Fruit fly (Drosophila melanogaster) whole organism, pupa: ENCODE results near the gene RluA-1.

Source experiments
- CG10348 ChIP-seq: fragments of 200-800 bp; sonication (Bioruptor generic); IDR thresholded peaks from 2 replicates; pipeline ENCODE4 v1.3.6; 2022; ENCODE audit warnings: missing biosample characterization, missing genetic modification characterization
- CG12605 ChIP-seq: fragments of 200-800 bp; sonication (Bioruptor generic); IDR thresholded peaks from 2 replicates; pipeline ENCODE4 v1.3.6; 2022; ENCODE audit warnings: missing biosample characterization, missing genetic modification characterization
- CG13204 ChIP-seq: fragments of 200-800 bp; sonication (Bioruptor generic); optimal IDR thresholded peaks from 2 replicates; lab custom pipeline; 2018; ENCODE audit warnings: missing biosample characterization, mild to moderate bottlenecking, missing genetic modification characterization, moderate library complexity
- CG14655 ChIP-seq: fragments of 200-800 bp; sonication (Bioruptor generic); optimal IDR thresholded peaks from 3 replicates; lab custom pipeline; 2017; ENCODE audit warnings: mild to moderate bottlenecking, missing biosample characterization, missing genetic modification reagents, missing genetic modification characterization
- CG15710 ChIP-seq: fragments of 200-800 bp; sonication (Bioruptor generic); optimal IDR thresholded peaks from 2 replicates; lab custom pipeline; 2018; ENCODE audit warnings: missing biosample characterization, mild to moderate bottlenecking, missing genetic modification characterization, moderate library complexity
- CG17806 ChIP-seq: fragments of 200-800 bp; sonication (Bioruptor generic); optimal IDR thresholded peaks from 2 replicates; lab custom pipeline; 2018; ENCODE audit warnings: missing biosample characterization, mild to moderate bottlenecking, missing genetic modification characterization, moderate library complexity
- CG32121 ChIP-seq: fragments of 200-800 bp; sonication (Bioruptor generic); IDR thresholded peaks from 2 replicates; pipeline ENCODE4 v1.3.6; 2022; ENCODE audit warnings: missing biosample characterization, missing genetic modification characterization
- CG34367 ChIP-seq: fragments of 200-800 bp; sonication (Bioruptor generic); optimal IDR thresholded peaks from 2 replicates; lab custom pipeline; 2018; ENCODE audit warnings: missing biosample characterization, mild to moderate bottlenecking, missing genetic modification characterization
- CG4496 ChIP-seq: fragments of 200-800 bp; sonication (Bioruptor generic); IDR thresholded peaks from 3 replicates; pipeline ENCODE4 v1.3.6; 2022; ENCODE audit warnings: missing biosample characterization, missing genetic modification characterization
- CG8159 ChIP-seq: fragments of 200-800 bp; sonication (Bioruptor generic); optimal IDR thresholded peaks from 3 replicates; lab custom pipeline; 2018; ENCODE audit warnings: missing biosample characterization, mild to moderate bottlenecking, missing genetic modification characterization, moderate library complexity
- CG8301 ChIP-seq: fragments of 200-800 bp; sonication (Bioruptor generic); optimal IDR thresholded peaks from 2 replicates; lab custom pipeline; 2018; ENCODE audit warnings: missing biosample characterization, mild to moderate bottlenecking, missing genetic modification characterization
- CG9948 ChIP-seq: fragments of 200-800 bp; sonication (Bioruptor generic); optimal IDR thresholded peaks from 2 replicates; lab custom pipeline; 2018; ENCODE audit warnings: missing biosample characterization, mild to moderate bottlenecking, missing genetic modification characterization, moderate library complexity
- D1 ChIP-seq: fragments of 200-800 bp; sonication (Bioruptor generic); optimal IDR thresholded peaks from 2 replicates; lab custom pipeline; 2018; ENCODE audit warnings: missing biosample characterization, mild to moderate bottlenecking, missing genetic modification characterization, moderate library complexity
- EcR ChIP-seq: fragments of 200-800 bp; sonication (Bioruptor generic); optimal IDR thresholded peaks from 3 replicates; lab custom pipeline; 2019; ENCODE audit warnings: missing biosample characterization, missing genetic modification characterization, mild to moderate bottlenecking, moderate library complexity, missing genetic modification reagents
- Ets98B ChIP-seq: fragments of 200-800 bp; sonication (Bioruptor generic); IDR thresholded peaks from 2 replicates; pipeline ENCODE4 v1.3.6; 2022; ENCODE audit warnings: missing biosample characterization, missing genetic modification characterization
- Pif1A ChIP-seq: fragments of 200-800 bp; sonication (Bioruptor generic); optimal IDR thresholded peaks from 3 replicates; lab custom pipeline; 2016; ENCODE audit warnings: missing biosample characterization, missing genetic modification characterization
- Pif1B ChIP-seq: fragments of 200-800 bp; sonication (Bioruptor generic); optimal IDR thresholded peaks from 3 replicates; lab custom pipeline; 2016; ENCODE audit warnings: missing biosample characterization, missing genetic modification characterization
- Snoo ChIP-seq: fragments of 200-800 bp; sonication (Bioruptor generic); optimal IDR thresholded peaks from 3 replicates; lab custom pipeline; 2017; ENCODE audit warnings: missing biosample characterization, mild to moderate bottlenecking, missing genetic modification characterization, inconsistent platforms
- fd96Ca ChIP-seq: fragments of 200-800 bp; sonication (Bioruptor generic); IDR thresholded peaks from 3 replicates; pipeline ENCODE4 v1.3.6; 2022; ENCODE audit warnings: missing biosample characterization, missing genetic modification characterization
- gl ChIP-seq: fragments of 200-800 bp; sonication (Bioruptor generic); optimal IDR thresholded peaks from 2 replicates; lab custom pipeline; 2018; ENCODE audit warnings: missing biosample characterization, mild to moderate bottlenecking, missing genetic modification characterization
- rn ChIP-seq: fragments of 200-800 bp; sonication (Bioruptor generic); IDR thresholded peaks from 2 replicates; pipeline ENCODE4 v1.3.6; 2022; ENCODE audit warnings: missing biosample characterization, missing genetic modification characterization

RluA-1 gene

dm6 chr2L:10506557-10507252, 32.6 kb upstream of the RluA-1 start, which contains the start of the genes Myo31DF and CG6094:
Gene Myo31DF, minus strand, starts transcription at chr2L:10506779.
Gene CG6094, plus strand, starts transcription at chr2L:10507081.
- peak; percentile 5 for TF ChIP-seq EcR
- peak; percentile 57; the same call in 2 of the 3 replicates for TF ChIP-seq CG4496 (GFP tag; lab: Robert Waterston, UW)
- 0 out of 2 replicates have a peak, but pooled peaks have one; percentile 16 for TF ChIP-seq CG12605
- peak; percentile 32; the same call in 1 of the 2 replicates for TF ChIP-seq CG32121
- TF ChIP-seq Ets98B (GFP tag; lab: Robert Waterston, UW), result peak; percentile 10
- no peak for TF ChIP-seq CG8159 (tag; lab: Kevin White, UChicago)

dm6 chr2L:10505345-10505744, 31.2 kb upstream of the RluA-1 start:
- TF ChIP-seq Pif1B (GFP tag; lab: Kevin White, UChicago), result no peak
- TF ChIP-seq CG10348 (GFP tag; lab: Robert Waterston, UW), result no peak
- TF ChIP-seq D1 (tag; lab: Kevin White, UChicago), result no peak
- no peak for TF ChIP-seq CG34367 (tag; lab: Kevin White, UChicago)
- no peak for TF ChIP-seq Ets98B (GFP tag; lab: Robert Waterston, UW)
- TF ChIP-seq Pif1A (GFP tag; lab: Kevin White, UChicago), result no peak
- TF ChIP-seq gl, result no peak
- no peak for TF ChIP-seq CG13204

dm6 chr2L:10504895-10505294, 30.7 kb upstream of the RluA-1 start:
- peak; percentile 24; the same call in 1 of the 3 replicates for TF ChIP-seq CG4496 (GFP tag; lab: Robert Waterston, UW)
- TF ChIP-seq CG12605, result no peak
- peak; percentile 26 for TF ChIP-seq Pif1A (GFP tag; lab: Kevin White, UChicago)

dm6 chr2L:10503356-10503977, 29.3 kb upstream of the RluA-1 start:
- no peak for TF ChIP-seq EcR
- no peak for TF ChIP-seq D1 (tag; lab: Kevin White, UChicago)
- TF ChIP-seq CG8159 (tag; lab: Kevin White, UChicago), result no peak
- TF ChIP-seq CG14655, result no peak
- TF ChIP-seq Ets98B (GFP tag; lab: Robert Waterston, UW), result no peak
- TF ChIP-seq gl, result no peak
- TF ChIP-seq rn (GFP tag; lab: Robert Waterston, UW), result no peak
- no peak for TF ChIP-seq CG8301 (tag; lab: Kevin White, UChicago)
- no peak for TF ChIP-seq CG32121
- TF ChIP-seq CG9948 (tag; lab: Kevin White, UChicago), result no peak
- TF ChIP-seq fd96Ca, result no peak
- TF ChIP-seq CG34367 (tag; lab: Kevin White, UChicago), result no peak
- TF ChIP-seq CG12605, result no peak
- TF ChIP-seq CG17806 (tag; lab: Kevin White, UChicago), result no peak

- TF ChIP-seq fd96Ca, result no peak
- 0 out of 2 replicates have a peak, but pooled peaks have one; percentile 10 for TF ChIP-seq CG12605
These were observed 28.7 kb upstream of the RluA-1 start for dm6 chr2L:10502862-10503261.

dm6 chr2L:10502244-10502643, 28.1 kb upstream of the RluA-1 start:
- TF ChIP-seq Pif1B (GFP tag; lab: Kevin White, UChicago) (no peak), EcR (no peak), CG32121 (no peak), CG9948 (tag; lab: Kevin White, UChicago) (no peak), rn (GFP tag; lab: Robert Waterston, UW) (no peak), Snoo (no peak), CG8159 (tag; lab: Kevin White, UChicago) (no peak), fd96Ca (no peak), Ets98B (GFP tag; lab: Robert Waterston, UW) (no peak), CG15710 (tag; lab: Kevin White, UChicago) (no peak), CG10348 (GFP tag; lab: Robert Waterston, UW) (no peak), Pif1A (GFP tag; lab: Kevin White, UChicago) (no peak)

dm6 chr2L:10500309-10500974, 26.3 kb upstream of the RluA-1 start:
- no peak for TF ChIP-seq fd96Ca
- TF ChIP-seq CG4496 (GFP tag; lab: Robert Waterston, UW), result no peak
